Fruit fly (Drosophila melanogaster) whole organism, pupa: ENCODE results near the gene CG34355.

Source experiments
- CG10348 ChIP-seq: fragments of 200-800 bp; sonication (Bioruptor generic); IDR thresholded peaks from 2 replicates; pipeline ENCODE4 v1.3.6; 2022; ENCODE audit warnings: missing biosample characterization, missing genetic modification characterization
- CG12605 ChIP-seq: fragments of 200-800 bp; sonication (Bioruptor generic); IDR thresholded peaks from 2 replicates; pipeline ENCODE4 v1.3.6; 2022; ENCODE audit warnings: missing biosample characterization, missing genetic modification characterization
- CG13204 ChIP-seq: fragments of 200-800 bp; sonication (Bioruptor generic); optimal IDR thresholded peaks from 2 replicates; lab custom pipeline; 2018; ENCODE audit warnings: missing biosample characterization, mild to moderate bottlenecking, missing genetic modification characterization, moderate library complexity
- CG14655 ChIP-seq: fragments of 200-800 bp; sonication (Bioruptor generic); optimal IDR thresholded peaks from 3 replicates; lab custom pipeline; 2017; ENCODE audit warnings: mild to moderate bottlenecking, missing biosample characterization, missing genetic modification reagents, missing genetic modification characterization
- CG15710 ChIP-seq: fragments of 200-800 bp; sonication (Bioruptor generic); optimal IDR thresholded peaks from 2 replicates; lab custom pipeline; 2018; ENCODE audit warnings: missing biosample characterization, mild to moderate bottlenecking, missing genetic modification characterization, moderate library complexity
- CG17806 ChIP-seq: fragments of 200-800 bp; sonication (Bioruptor generic); optimal IDR thresholded peaks from 2 replicates; lab custom pipeline; 2018; ENCODE audit warnings: missing biosample characterization, mild to moderate bottlenecking, missing genetic modification characterization, moderate library complexity
- CG32121 ChIP-seq: fragments of 200-800 bp; sonication (Bioruptor generic); IDR thresholded peaks from 2 replicates; pipeline ENCODE4 v1.3.6; 2022; ENCODE audit warnings: missing biosample characterization, missing genetic modification characterization
- CG34367 ChIP-seq: fragments of 200-800 bp; sonication (Bioruptor generic); optimal IDR thresholded peaks from 2 replicates; lab custom pipeline; 2018; ENCODE audit warnings: missing biosample characterization, mild to moderate bottlenecking, missing genetic modification characterization
- CG4496 ChIP-seq: fragments of 200-800 bp; sonication (Bioruptor generic); IDR thresholded peaks from 3 replicates; pipeline ENCODE4 v1.3.6; 2022; ENCODE audit warnings: missing biosample characterization, missing genetic modification characterization
- CG8159 ChIP-seq: fragments of 200-800 bp; sonication (Bioruptor generic); optimal IDR thresholded peaks from 3 replicates; lab custom pipeline; 2018; ENCODE audit warnings: missing biosample characterization, mild to moderate bottlenecking, missing genetic modification characterization, moderate library complexity
- CG8301 ChIP-seq: fragments of 200-800 bp; sonication (Bioruptor generic); optimal IDR thresholded peaks from 2 replicates; lab custom pipeline; 2018; ENCODE audit warnings: missing biosample characterization, mild to moderate bottlenecking, missing genetic modification characterization
- CG9948 ChIP-seq: fragments of 200-800 bp; sonication (Bioruptor generic); optimal IDR thresholded peaks from 2 replicates; lab custom pipeline; 2018; ENCODE audit warnings: missing biosample characterization, mild to moderate bottlenecking, missing genetic modification characterization, moderate library complexity
- D1 ChIP-seq: fragments of 200-800 bp; sonication (Bioruptor generic); optimal IDR thresholded peaks from 2 replicates; lab custom pipeline; 2018; ENCODE audit warnings: missing biosample characterization, mild to moderate bottlenecking, missing genetic modification characterization, moderate library complexity
- EcR ChIP-seq: fragments of 200-800 bp; sonication (Bioruptor generic); optimal IDR thresholded peaks from 3 replicates; lab custom pipeline; 2019; ENCODE audit warnings: missing biosample characterization, missing genetic modification characterization, mild to moderate bottlenecking, moderate library complexity, missing genetic modification reagents
- Ets98B ChIP-seq: fragments of 200-800 bp; sonication (Bioruptor generic); IDR thresholded peaks from 2 replicates; pipeline ENCODE4 v1.3.6; 2022; ENCODE audit warnings: missing biosample characterization, missing genetic modification characterization
- Pif1A ChIP-seq: fragments of 200-800 bp; sonication (Bioruptor generic); optimal IDR thresholded peaks from 3 replicates; lab custom pipeline; 2016; ENCODE audit warnings: missing biosample characterization, missing genetic modification characterization
- Pif1B ChIP-seq: fragments of 200-800 bp; sonication (Bioruptor generic); optimal IDR thresholded peaks from 3 replicates; lab custom pipeline; 2016; ENCODE audit warnings: missing biosample characterization, missing genetic modification characterization
- Snoo ChIP-seq: fragments of 200-800 bp; sonication (Bioruptor generic); optimal IDR thresholded peaks from 3 replicates; lab custom pipeline; 2017; ENCODE audit warnings: missing biosample characterization, mild to moderate bottlenecking, missing genetic modification characterization, inconsistent platforms
- fd96Ca ChIP-seq: fragments of 200-800 bp; sonication (Bioruptor generic); IDR thresholded peaks from 3 replicates; pipeline ENCODE4 v1.3.6; 2022; ENCODE audit warnings: missing biosample characterization, missing genetic modification characterization
- gl ChIP-seq: fragments of 200-800 bp; sonication (Bioruptor generic); optimal IDR thresholded peaks from 2 replicates; lab custom pipeline; 2018; ENCODE audit warnings: missing biosample characterization, mild to moderate bottlenecking, missing genetic modification characterization

The CG34355 gene

dm6 chr3R:23823678-23824077 lies 20.0 kb downstream of the CG34355 start:
- peak; percentile 3 for TF ChIP-seq Pif1A (GFP tag; lab: Kevin White, UChicago)
- no peak for TF ChIP-seq CG8301
- 0 out of 3 replicates have a peak, but pooled peaks have one; percentile 17 for TF ChIP-seq CG4496 (GFP tag; lab: Robert Waterston, UW)
- peak; percentile 31; the same call in 1 of the 3 replicates for TF ChIP-seq fd96Ca (GFP tag; lab: Robert Waterston, UW)

- TF ChIP-seq CG14655 (GFP tag; lab: Kevin White, UChicago), result no peak
- TF ChIP-seq, all 21 proteins: peak for 0
Measured at dm6 chr3R:23827093-23827492, 23.4 kb downstream of the CG34355 start.

DNA sequence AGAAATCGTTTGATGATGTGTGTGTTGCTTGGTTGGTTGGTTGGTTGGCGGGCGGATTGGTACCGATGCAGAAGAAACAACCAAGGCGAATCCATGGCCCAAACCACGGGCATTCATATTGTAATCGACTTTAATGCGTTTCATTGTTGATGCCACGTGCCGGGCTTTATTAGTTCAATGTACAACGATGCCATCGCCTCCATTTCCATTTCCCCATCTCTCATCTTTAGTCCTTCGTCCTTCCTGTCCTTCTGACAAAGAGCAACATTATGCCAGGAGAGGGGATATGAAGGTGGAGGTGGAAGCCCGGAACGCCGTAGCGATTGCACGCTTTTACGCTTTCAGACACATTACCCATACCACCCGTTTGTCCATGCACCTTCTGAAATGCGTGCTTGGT lies 28.0 kb downstream of the CG34355 start:
- peak; percentile 13 for TF ChIP-seq CG13204
- no peak for TF ChIP-seq CG15710 (tag; lab: Kevin White, UChicago)

dm6 chr3R:23846107-23846506 lies 42.4 kb downstream of the CG34355 start:
- TF ChIP-seq CG12605 (GFP tag; lab: Robert Waterston, UW), result no peak
- TF ChIP-seq fd96Ca (GFP tag; lab: Robert Waterston, UW), result no peak
- TF ChIP-seq gl (tag; lab: Kevin White, UChicago), result no peak
- no peak for TF ChIP-seq Snoo
- TF ChIP-seq CG10348 (GFP tag; lab: Robert Waterston, UW), result no peak
- TF ChIP-seq EcR (GFP tag; lab: Kevin White, UChicago), result no peak
- no peak for TF ChIP-seq CG8159 (tag; lab: Kevin White, UChicago)
- no peak for TF ChIP-seq CG8301
- no peak for TF ChIP-seq CG15710 (tag; lab: Kevin White, UChicago)
- no peak for TF ChIP-seq Pif1A (GFP tag; lab: Kevin White, UChicago)
- TF ChIP-seq CG4496 (GFP tag; lab: Robert Waterston, UW), result no peak
- TF ChIP-seq Ets98B (GFP tag; lab: Robert Waterston, UW), result no peak
- no peak for TF ChIP-seq CG32121 (GFP tag; lab: Robert Waterston, UW)
- no peak for TF ChIP-seq D1 (tag; lab: Kevin White, UChicago)
- no peak for TF ChIP-seq Pif1B (GFP tag; lab: Kevin White, UChicago)
- TF ChIP-seq CG34367 (tag; lab: Kevin White, UChicago), result no peak
- TF ChIP-seq CG14655 (GFP tag; lab: Kevin White, UChicago), result no peak
- TF ChIP-seq CG17806 (tag; lab: Kevin White, UChicago), result no peak

dm6 chr3R:23849599-23849998 lies 45.9 kb downstream of the CG34355 start:
- TF ChIP-seq CG8301 (no peak), D1 (tag; lab: Kevin White, UChicago) (no peak), CG10348 (GFP tag; lab: Robert Waterston, UW) (no peak), gl (tag; lab: Kevin White, UChicago) (no peak), CG34367 (tag; lab: Kevin White, UChicago) (no peak), Ets98B (GFP tag; lab: Robert Waterston, UW) (no peak), EcR (GFP tag; lab: Kevin White, UChicago) (no peak), CG13204 (no peak)

- TF ChIP-seq Pif1A (GFP tag; lab: Kevin White, UChicago) (peak; percentile 36), CG4496 (GFP tag; lab: Robert Waterston, UW) (peak; percentile 72), CG12605 (GFP tag; lab: Robert Waterston, UW) (0 out of 2 replicates have a peak, but pooled peaks have one; percentile 42), Pif1B (GFP tag; lab: Kevin White, UChicago) (peak; percentile 17), EcR (GFP tag; lab: Kevin White, UChicago) (peak; percentile 68), Ets98B (GFP tag; lab: Robert Waterston, UW) (peak; percentile 69), CG32121 (GFP tag; lab: Robert Waterston, UW) (peak; percentile 73), Snoo (peak; percentile 3)
Measured at dm6 chr3R:23859365-23859804, 55.7 kb downstream of the CG34355 start.

DNA sequence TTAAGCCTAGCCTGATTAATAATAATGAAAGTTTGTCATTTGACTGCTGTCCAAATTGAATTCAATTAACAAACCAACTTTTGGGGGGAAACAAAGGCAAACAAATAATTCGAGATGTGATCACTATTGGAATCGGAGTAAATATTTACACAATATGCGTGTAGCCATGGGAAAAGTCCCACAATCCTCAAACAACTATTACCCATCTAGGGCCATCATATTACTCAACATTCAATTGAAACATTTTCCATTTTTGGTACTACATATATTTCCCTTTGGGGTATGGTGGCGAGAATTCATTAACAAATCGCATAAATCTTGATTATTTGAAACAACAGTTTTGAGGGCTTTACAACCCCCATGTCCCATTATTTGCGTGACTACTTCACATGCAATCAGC lies 63.5 kb downstream of the CG34355 start:
- TF ChIP-seq CG12605 (GFP tag; lab: Robert Waterston, UW) (no peak), CG10348 (GFP tag; lab: Robert Waterston, UW) (no peak), CG17806 (tag; lab: Kevin White, UChicago) (no peak)

DNA sequence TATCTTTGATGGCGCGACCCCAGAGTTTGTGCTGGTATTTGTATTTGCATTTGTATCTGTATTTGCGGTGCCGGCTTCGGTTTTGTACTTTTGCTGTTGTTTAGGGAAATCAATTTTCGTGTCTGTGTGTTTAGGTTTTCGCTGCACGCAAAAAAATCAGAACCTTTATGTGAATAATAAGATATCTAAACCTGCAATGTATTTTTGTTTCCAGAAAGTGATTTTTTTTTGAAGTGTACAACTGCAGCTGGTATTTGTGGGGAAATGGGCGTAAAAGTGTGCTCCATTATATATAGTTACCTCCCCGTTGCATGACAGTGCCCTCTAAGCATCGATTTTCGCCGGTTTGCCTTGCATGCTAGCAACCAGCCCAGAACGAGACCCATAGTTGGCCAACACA lies 64.2 kb downstream of the CG34355 start:
- TF ChIP-seq CG8159 (tag; lab: Kevin White, UChicago) (no peak), CG13204 (no peak), Pif1B (GFP tag; lab: Kevin White, UChicago) (no peak), CG15710 (tag; lab: Kevin White, UChicago) (no peak), CG14655 (GFP tag; lab: Kevin White, UChicago) (peak; percentile 49), CG32121 (GFP tag; lab: Robert Waterston, UW) (0 out of 2 replicates have a peak, but pooled peaks have one; percentile 41), EcR (GFP tag; lab: Kevin White, UChicago) (no peak), CG34367 (tag; lab: Kevin White, UChicago) (no peak), gl (tag; lab: Kevin White, UChicago) (no peak), fd96Ca (GFP tag; lab: Robert Waterston, UW) (peak; percentile 71; the same call in 1 of the 3 replicates), CG17806 (tag; lab: Kevin White, UChicago) (peak; percentile 1), D1 (tag; lab: Kevin White, UChicago) (no peak), Ets98B (GFP tag; lab: Robert Waterston, UW) (0 out of 2 replicates have a peak, but pooled peaks have one; percentile 24), CG12605 (GFP tag; lab: Robert Waterston, UW) (no peak), CG4496 (GFP tag; lab: Robert Waterston, UW) (peak; percentile 49; the same call in 2 of the 3 replicates), CG8301 (peak; percentile 14), CG9948 (tag; lab: Kevin White, UChicago) (no peak)
